Fruit fly (Drosophila melanogaster): Measurements from ENCODE around the gene per.

dm6 chrX:2685022-2685421 is 358 bp upstream of the per start:
- no peak for TF ChIP-seq svp (GFP tag)
- TF ChIP-seq net (GFP tag; optimal IDR thresholded peaks at IDR 0.05), result peak; percentile 21
- no peak for TF ChIP-seq Blimp-1 (GFP tag; optimal IDR thresholded peaks at IDR 0.05)
- TF ChIP-seq lz (GFP tag; optimal IDR thresholded peaks at IDR 0.05), result no peak
- TF ChIP-seq dac (GFP tag; optimal IDR thresholded peaks at IDR 0.05), result no peak
- TF ChIP-seq salr (GFP tag; optimal IDR thresholded peaks at IDR 0.05), result no peak
- no peak for TF ChIP-seq vri (GFP tag; optimal IDR thresholded peaks at IDR 0.05)
